Fruit fly (Drosophila melanogaster) whole organism, embryonic: ENCODE data around the gene Theg.

Experiments used
- Adf1 ChIP-seq: fragments of 200-800 bp; sonication (Bioruptor generic); IDR thresholded peaks from 2 replicates; pipeline ENCODE4 v1.3.6; 2022; ENCODE audit warnings: missing biosample characterization, missing genetic modification characterization
- Atf3 ChIP-seq: fragments of 200-800 bp; sonication (Bioruptor generic); optimal IDR thresholded peaks from 3 replicates; lab custom pipeline; 2016; ENCODE audit warnings: missing biosample characterization, missing genetic modification characterization
- CG10267 ChIP-seq: fragments of 200-800 bp; sonication (Bioruptor generic); optimal IDR thresholded peaks from 2 replicates; lab custom pipeline; 2018; ENCODE audit warnings: missing biosample characterization, mild to moderate bottlenecking, missing genetic modification characterization, moderate library complexity
- CG10543 ChIP-seq: fragments of 200-800 bp; sonication (Bioruptor generic); optimal IDR thresholded peaks from 3 replicates; lab custom pipeline; 2017; ENCODE audit warnings: missing biosample characterization, mild to moderate bottlenecking, missing genetic modification characterization, moderate library complexity
- CG10979 ChIP-seq: fragments of 200-800 bp; sonication (Bioruptor generic); optimal IDR thresholded peaks from 2 replicates; lab custom pipeline; 2018; ENCODE audit warnings: missing biosample characterization, mild to moderate bottlenecking, missing genetic modification characterization, moderate library complexity
- CG11504 ChIP-seq: fragments of 200-800 bp; sonication (Bioruptor generic); optimal IDR thresholded peaks from 3 replicates; lab custom pipeline; 2019; ENCODE audit warnings: missing biosample characterization, mild to moderate bottlenecking, missing genetic modification characterization, moderate library complexity
- CG12155 ChIP-seq: fragments of 200-800 bp; sonication (Bioruptor generic); optimal IDR thresholded peaks from 3 replicates; lab custom pipeline; 2016; ENCODE audit warnings: missing biosample characterization, missing genetic modification characterization
- CG13287 ChIP-seq: fragments of 200-800 bp; sonication (Bioruptor generic); IDR thresholded peaks from 2 replicates; pipeline ENCODE4 v1.3.6; 2022; ENCODE audit warnings: missing biosample characterization, missing genetic modification characterization; ENCODE audit not compliant: partially characterized antibody
- CG13894 ChIP-seq: fragments of 200-800 bp; sonication (Bioruptor generic); optimal IDR thresholded peaks from 3 replicates; lab custom pipeline; 2018; ENCODE audit warnings: missing biosample characterization, mild to moderate bottlenecking, missing genetic modification characterization, moderate library complexity
- CG14014 ChIP-seq: fragments of 200-800 bp; sonication (Bioruptor generic); IDR thresholded peaks from 2 replicates; pipeline ENCODE4 v1.3.6; 2022; ENCODE audit warnings: missing biosample characterization, missing genetic modification characterization
- CG14860 ChIP-seq: fragments of 200-800 bp; sonication (Bioruptor generic); IDR thresholded peaks from 3 replicates; pipeline ENCODE4 v1.3.6; 2022; ENCODE audit warnings: missing biosample characterization, missing genetic modification characterization; ENCODE audit not compliant: partially characterized antibody
- CG15269 ChIP-seq: fragments of 200-800 bp; sonication (Bioruptor generic); optimal IDR thresholded peaks from 2 replicates; lab custom pipeline; 2018; ENCODE audit warnings: missing biosample characterization, mild to moderate bottlenecking, missing genetic modification characterization, moderate library complexity
- CG17361 ChIP-seq: fragments of 200-800 bp; sonication (Bioruptor generic); IDR thresholded peaks from 3 replicates; pipeline ENCODE4 v1.3.6; 2022; ENCODE audit warnings: missing biosample characterization, missing genetic modification characterization
- CG17829 ChIP-seq: fragments of 200-800 bp; optimal IDR thresholded peaks from 2 replicates; lab custom pipeline; 2019; ENCODE audit warnings: missing biosample characterization, mild to moderate bottlenecking, missing genetic modification characterization, moderate library complexity
- CG2678 ChIP-seq: fragments of 200-800 bp; sonication (Bioruptor generic); optimal IDR thresholded peaks from 3 replicates; lab custom pipeline; 2019; ENCODE audit warnings: missing biosample characterization, mild to moderate bottlenecking, missing genetic modification characterization, moderate library complexity
- CG3065 ChIP-seq: fragments of 200-800 bp; sonication (Bioruptor generic); optimal IDR thresholded peaks from 2 replicates; lab custom pipeline; 2016; ENCODE audit warnings: missing biosample characterization, missing genetic modification characterization
- CG31365 ChIP-seq: fragments of 200-800 bp; sonication (Bioruptor generic); optimal IDR thresholded peaks from 2 replicates; lab custom pipeline; 2018; ENCODE audit warnings: missing biosample characterization, mild to moderate bottlenecking, missing genetic modification characterization
- CG3407 ChIP-seq: fragments of 200-800 bp; sonication (Bioruptor generic); optimal IDR thresholded peaks from 2 replicates; lab custom pipeline; 2018; ENCODE audit warnings: missing biosample characterization, mild to moderate bottlenecking, missing genetic modification characterization
- CG6654 ChIP-seq: fragments of 200-800 bp; sonication (Bioruptor generic); optimal IDR thresholded peaks from 2 replicates; lab custom pipeline; 2017; ENCODE audit warnings: missing biosample characterization, mild to moderate bottlenecking, missing genetic modification characterization
- CG6689 ChIP-seq: fragments of 200-800 bp; sonication (Bioruptor generic); IDR thresholded peaks from 2 replicates; pipeline ENCODE4 v1.3.6; 2022; ENCODE audit warnings: missing biosample characterization, missing genetic modification characterization
- CG6813 ChIP-seq: fragments of 200-800 bp; sonication (Bioruptor generic); optimal IDR thresholded peaks from 2 replicates; lab custom pipeline; 2017; ENCODE audit warnings: missing biosample characterization, missing genetic modification characterization, mild to moderate bottlenecking, moderate library complexity, missing genetic modification reagents
- CG7271 ChIP-seq: fragments of 200-800 bp; sonication (Bioruptor generic); optimal IDR thresholded peaks from 2 replicates; lab custom pipeline; 2018; ENCODE audit warnings: missing biosample characterization, mild to moderate bottlenecking, missing genetic modification characterization, moderate library complexity
- CoRest ChIP-seq: fragments of 200-800 bp; sonication (Bioruptor generic); optimal IDR thresholded peaks from 3 replicates; lab custom pipeline; 2018; ENCODE audit warnings: missing biosample characterization, mild to moderate bottlenecking, missing genetic modification characterization, moderate library complexity
- Doc2 ChIP-seq: fragments of 200-800 bp; sonication (Bioruptor generic); IDR thresholded peaks from 2 replicates; pipeline ENCODE4 v1.3.6; 2022; ENCODE audit warnings: missing biosample characterization, missing genetic modification characterization
- Elba2 ChIP-seq: fragments of 200-800 bp; sonication (Bioruptor generic); optimal IDR thresholded peaks from 3 replicates; lab custom pipeline; 2016; ENCODE audit warnings: missing biosample characterization, missing genetic modification characterization
- Ets65A ChIP-seq: fragments of 200-800 bp; sonication (Bioruptor generic); peaks from one replicate; lab custom pipeline; 2016; ENCODE audit warnings: missing biosample characterization, missing genetic modification characterization
- Fer1 ChIP-seq: fragments of 200-800 bp; sonication (Bioruptor generic); optimal IDR thresholded peaks from 2 replicates; lab custom pipeline; 2017; ENCODE audit warnings: missing biosample characterization, mild to moderate bottlenecking, missing genetic modification characterization
- Hr51 ChIP-seq, 2 experiments: fragments of 200-800 bp; sonication (Bioruptor generic); optimal IDR thresholded peaks; 2 replicates in 1 of 2; 3 replicates in 1 of 2; lab custom pipeline; 2016 to 2018; ENCODE audit warnings: missing biosample characterization in 2 of 2, missing genetic modification characterization in 2 of 2, mild to moderate bottlenecking in 1 of 2, moderate library complexity in 1 of 2
- Jarid2 ChIP-seq: fragments of 200-800 bp; sonication (Bioruptor generic); optimal IDR thresholded peaks from 3 replicates; lab custom pipeline; 2017; ENCODE audit warnings: mild to moderate bottlenecking, missing biosample characterization, missing genetic modification reagents, missing genetic modification characterization
- Oli ChIP-seq: fragments of 200-800 bp; sonication (Bioruptor generic); optimal IDR thresholded peaks from 2 replicates; lab custom pipeline; 2018; ENCODE audit warnings: missing biosample characterization, mild to moderate bottlenecking, missing genetic modification characterization, moderate library complexity
- Opbp ChIP-seq: fragments of 200-800 bp; sonication (Bioruptor generic); IDR thresholded peaks from 3 replicates; pipeline ENCODE4 v1.3.6; 2022; ENCODE audit warnings: missing biosample characterization, missing genetic modification characterization; ENCODE audit not compliant: partially characterized antibody
- Six4 ChIP-seq: fragments of 200-800 bp; sonication (Bioruptor generic); optimal IDR thresholded peaks from 2 replicates; lab custom pipeline; 2016; ENCODE audit warnings: missing biosample characterization, missing genetic modification characterization
- ap ChIP-seq: fragments of 200-800 bp; sonication (Bioruptor generic); IDR thresholded peaks from 2 replicates; pipeline ENCODE4 v1.3.6; 2022; ENCODE audit warnings: missing biosample characterization, missing genetic modification characterization
- ara ChIP-seq: fragments of 200-800 bp; sonication (Bioruptor generic); IDR thresholded peaks from 2 replicates; pipeline ENCODE4 v1.3.6; 2022; ENCODE audit warnings: missing biosample characterization, missing genetic modification characterization
- chm ChIP-seq: fragments of 200-800 bp; sonication (Bioruptor generic); IDR thresholded peaks from 2 replicates; pipeline ENCODE4 v1.3.6; 2022; ENCODE audit warnings: missing biosample characterization, missing genetic modification characterization
- croc ChIP-seq: fragments of 200-800 bp; sonication (Bioruptor generic); conservative IDR thresholded peaks from 3 replicates; pipeline ENCODE4 v1.3.6; 2022; ENCODE audit warnings: missing biosample characterization, missing genetic modification characterization
- crol ChIP-seq: fragments of 200-800 bp; sonication (Bioruptor generic); IDR thresholded peaks from 2 replicates; pipeline ENCODE4 v1.3.6; 2022; ENCODE audit warnings: missing biosample characterization, missing genetic modification characterization
- cwo ChIP-seq: fragments of 200-800 bp; sonication (Bioruptor generic); optimal IDR thresholded peaks from 3 replicates; lab custom pipeline; 2017; ENCODE audit warnings: missing biosample characterization, missing genetic modification characterization, mild to moderate bottlenecking, moderate library complexity, missing genetic modification reagents
- dmrt99B ChIP-seq: fragments of 200-800 bp; sonication (Bioruptor generic); optimal IDR thresholded peaks from 2 replicates; lab custom pipeline; 2018; ENCODE audit warnings: missing biosample characterization, mild to moderate bottlenecking, missing genetic modification characterization, moderate library complexity
- gem ChIP-seq: fragments of 200-800 bp; sonication (Bioruptor generic); optimal IDR thresholded peaks from 2 replicates; lab custom pipeline; 2019; ENCODE audit warnings: missing biosample characterization, mild to moderate bottlenecking, missing genetic modification characterization, moderate library complexity
- grn ChIP-seq: fragments of 200-800 bp; sonication (Bioruptor generic); optimal IDR thresholded peaks from 3 replicates; lab custom pipeline; 2017; ENCODE audit warnings: missing biosample characterization, missing genetic modification characterization
- inv ChIP-seq: fragments of 200-800 bp; sonication (Bioruptor generic); IDR thresholded peaks from 2 replicates; pipeline ENCODE4 v1.3.6; 2022; ENCODE audit warnings: missing biosample characterization, missing genetic modification characterization; ENCODE audit not compliant: partially characterized antibody
- kah ChIP-seq: fragments of 200-800 bp; sonication (Bioruptor generic); optimal IDR thresholded peaks from 2 replicates; lab custom pipeline; 2018; ENCODE audit warnings: missing biosample characterization, mild to moderate bottlenecking, missing genetic modification characterization
- kay ChIP-seq: fragments of 200-800 bp; sonication (Bioruptor generic); optimal IDR thresholded peaks from 2 replicates; lab custom pipeline; 2016; ENCODE audit warnings: missing biosample characterization, missing genetic modification characterization
- lilli ChIP-seq: fragments of 200-800 bp; sonication (Bioruptor generic); optimal IDR thresholded peaks from 3 replicates; lab custom pipeline; 2016; ENCODE audit warnings: missing biosample characterization, missing genetic modification characterization
- schlank ChIP-seq: fragments of 200-800 bp; sonication (Bioruptor generic); optimal IDR thresholded peaks from 2 replicates; lab custom pipeline; 2018; ENCODE audit warnings: missing biosample characterization, mild to moderate bottlenecking, missing genetic modification characterization
- sug ChIP-seq: fragments of 200-800 bp; optimal IDR thresholded peaks from 2 replicates; lab custom pipeline; 2019; ENCODE audit warnings: missing biosample characterization, mild to moderate bottlenecking, missing genetic modification characterization, moderate library complexity
- vvl ChIP-seq: fragments of 200-800 bp; sonication (Bioruptor generic); IDR thresholded peaks from 2 replicates; pipeline ENCODE4 v1.3.6; 2022; ENCODE audit warnings: missing biosample characterization, missing genetic modification characterization
- zen2 ChIP-seq: fragments of 200-800 bp; sonication (Bioruptor generic); IDR thresholded peaks from 3 replicates; pipeline ENCODE4 v1.3.6; 2022; ENCODE audit warnings: missing biosample characterization, missing genetic modification characterization; ENCODE audit not compliant: partially characterized antibody

The Theg gene

DNA sequence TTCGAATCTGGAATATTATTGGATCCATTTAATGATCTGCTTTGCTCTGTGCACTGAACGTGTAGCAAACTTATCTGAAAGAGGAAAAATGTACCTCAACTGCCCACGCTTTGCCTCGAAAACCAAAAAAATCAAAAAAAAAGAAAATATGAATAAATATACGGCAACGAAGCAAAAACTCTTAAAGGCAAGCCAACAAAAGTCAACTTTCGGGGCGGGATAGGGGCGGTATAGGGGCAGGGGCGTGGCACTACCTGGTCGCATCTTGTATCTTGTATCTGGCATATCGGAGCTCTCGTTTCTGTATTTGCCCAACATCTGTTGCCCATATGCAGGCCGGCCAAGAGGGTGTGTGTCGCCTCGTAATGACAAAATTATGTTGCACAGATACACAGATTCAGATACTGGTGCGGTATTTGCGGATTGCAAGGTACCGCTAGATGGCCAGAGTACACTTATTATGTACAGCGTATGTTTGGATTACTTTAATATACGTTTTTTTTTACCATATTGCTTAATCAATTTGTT, 30.0 kb downstream of the Theg start (continued):
- peak; percentile 30 for TF ChIP-seq CG3065
- no peak for TF ChIP-seq Adf1
- no peak for TF ChIP-seq crol
- TF ChIP-seq ara (GFP tag; lab: Robert Waterston, UW): no peak
- 0 out of 2 replicates have a peak, but pooled peaks have one; percentile 11 for TF ChIP-seq vvl
- TF ChIP-seq Doc2 (GFP tag; lab: Robert Waterston, UW): no peak

DNA sequence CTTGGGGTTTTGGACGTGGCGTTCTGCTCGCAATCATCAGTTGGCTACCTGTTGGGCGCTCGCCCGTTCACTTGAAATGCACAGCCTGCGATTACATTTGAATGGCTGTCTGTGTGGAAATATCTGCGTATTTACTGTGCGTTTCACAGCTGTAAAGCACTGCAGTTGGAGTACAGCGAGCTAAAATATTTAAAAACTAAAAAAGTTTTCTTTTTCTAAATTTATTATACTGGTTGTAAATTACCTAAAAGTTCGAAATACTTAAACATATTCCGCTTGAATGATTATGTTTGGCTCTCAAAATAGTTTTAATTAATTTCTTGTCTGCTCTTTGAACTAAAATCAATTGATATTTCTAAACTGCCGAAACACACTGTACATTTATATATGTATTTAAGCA, 31.7 kb downstream of the Theg start:
- TF ChIP-seq gem (tag; lab: Kevin White, UChicago): peak; percentile 27
- TF ChIP-seq Oli (tag; lab: Kevin White, UChicago): peak; percentile 6
- TF ChIP-seq CoRest: peak; percentile 6
- peak in 1 of 2 experiments; percentile 22 for TF ChIP-seq Hr51 (GFP tag; optimal IDR thresholded peaks at IDR 0.05; lab: Kevin White, UChicago)
- TF ChIP-seq CG15269 (tag; lab: Kevin White, UChicago): peak; percentile 25
- no peak for TF ChIP-seq CG7271 (tag; lab: Kevin White, UChicago)
- no peak for TF ChIP-seq CG10979
- no peak for TF ChIP-seq schlank (tag; lab: Kevin White, UChicago)
- no peak for TF ChIP-seq CG14014 (GFP tag; lab: Robert Waterston, UW)
- peak; percentile 5 for TF ChIP-seq kah (GFP tag; lab: Kevin White, UChicago)
- TF ChIP-seq Six4 (GFP tag; lab: Kevin White, UChicago): no peak
- peak; percentile 32 for TF ChIP-seq CG11504
- TF ChIP-seq ap: 0 out of 2 replicates have a peak, but pooled peaks have one; percentile 4
- no peak for TF ChIP-seq inv (GFP tag; lab: Robert Waterston, UW)
- TF ChIP-seq CG6689 (GFP tag; lab: Robert Waterston, UW): 0 out of 2 replicates have a peak, but pooled peaks have one; percentile 6
- no peak for TF ChIP-seq CG12155
- TF ChIP-seq chm (GFP tag; lab: Robert Waterston, UW): 0 out of 2 replicates have a peak, but pooled peaks have one; percentile 7
- no peak for TF ChIP-seq Atf3
- TF ChIP-seq CG17361 (GFP tag; lab: Robert Waterston, UW): no peak
- TF ChIP-seq lilli (GFP tag; lab: Kevin White, UChicago): peak; percentile 10
- TF ChIP-seq vvl: 0 out of 2 replicates have a peak, but pooled peaks have one; percentile 6
- peak; percentile 32 for TF ChIP-seq dmrt99B (tag; lab: Kevin White, UChicago)
- TF ChIP-seq CG2678 (tag; lab: Kevin White, UChicago): peak; percentile 12
- TF ChIP-seq CG6654 (GFP tag; lab: Kevin White, UChicago): no peak
- TF ChIP-seq CG17829 (tag; lab: Kevin White, UChicago): no peak

DNA sequence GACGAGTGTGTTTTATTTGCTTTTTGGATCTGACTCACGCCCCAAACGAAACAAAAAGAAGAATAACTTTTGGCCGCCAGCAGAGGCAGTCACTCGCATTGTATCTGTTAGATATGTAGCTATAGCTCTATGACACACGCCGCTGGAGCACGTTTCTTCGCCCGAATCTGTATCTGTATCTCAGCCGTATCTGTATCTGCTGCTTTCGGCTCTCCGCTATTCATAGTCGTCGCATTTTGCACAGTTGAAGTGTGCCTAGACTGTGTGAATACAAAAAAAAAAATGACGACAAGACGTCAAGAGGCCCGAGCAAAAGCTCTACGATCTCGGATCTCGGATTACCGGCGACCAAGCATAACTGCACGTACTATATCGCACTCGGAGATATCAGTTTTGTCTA, 32.2 kb downstream of the Theg start:
- TF ChIP-seq CG31365 (tag; lab: Kevin White, UChicago) (no peak), Opbp (GFP tag; lab: Robert Waterston, UW) (no peak), CG13894 (tag; lab: Kevin White, UChicago) (peak; percentile 83), CG14860 (GFP tag; lab: Robert Waterston, UW) (no peak), CG10543 (peak; percentile 25), kay (peak; percentile 16), Fer1 (GFP tag; lab: Kevin White, UChicago) (no peak), cwo (GFP tag; lab: Kevin White, UChicago) (peak; percentile 81), Elba2 (no peak), CG10267 (tag; lab: Kevin White, UChicago) (no peak), croc (GFP tag; lab: Robert Waterston, UW) (no peak), Jarid2 (GFP tag; lab: Kevin White, UChicago) (no peak), zen2 (GFP tag; lab: Robert Waterston, UW) (no peak), CG3407 (GFP tag; lab: Kevin White, UChicago) (no peak), CG13287 (GFP tag; lab: Robert Waterston, UW) (no peak), CG6813 (GFP tag; lab: Kevin White, UChicago) (no peak), Ets65A (GFP tag; lab: Kevin White, UChicago) (peak; percentile 81), sug (tag; lab: Kevin White, UChicago) (peak; percentile 10), grn (peak; percentile 44)
